Worm (Caenorhabditis elegans) whole organism, L1 larva: Measurements from ENCODE around the gene fbxa-22.
"Not testable (repeated sequence)": the region's sequence is repeated elsewhere in the genome, so short reads cannot be mapped to it uniquely, and the experiment has no call there.

Experiments used
- ama-1 ChIP-seq: fragments of 150-350 bp; optimal IDR thresholded peaks from 2 replicates; lab custom pipeline; 2014
- dpl-1 ChIP-seq, 3 experiments: fragments of 150-350 bp in 2 of 3; sonication (generic microtip) in 1 of 3; optimal IDR thresholded peaks; 2 replicates each; lab custom pipeline; 2014 to 2017; ENCODE audit warnings: missing biosample characterization in 3 of 3, missing genetic modification characterization in 3 of 3, missing genetic modification reagents in 3 of 3
- elt-3 ChIP-seq, 6 experiments: fragments of 150-350 bp in 1 of 6; sonication (generic microtip); optimal IDR thresholded peaks; 2 replicates each; lab custom pipeline; 2017 to 2018; ENCODE audit warnings: missing biosample characterization in 6 of 6, missing genetic modification characterization in 6 of 6, inconsistent platforms in 1 of 6
- lsy-2 ChIP-seq, 2 experiments: fragments of 150-350 bp; optimal IDR thresholded peaks; 2 replicates each; lab custom pipeline; 2014; ENCODE audit warnings: missing biosample characterization in 2 of 2, missing genetic modification characterization in 2 of 2
- mdl-1 ChIP-seq, 2 experiments: fragments of 150-350 bp; optimal IDR thresholded peaks; 2 replicates each; lab custom pipeline; 2014 to 2017; ENCODE audit warnings: missing biosample characterization in 2 of 2, missing genetic modification characterization in 2 of 2, inconsistent platforms in 1 of 2
- nhr-19 ChIP-seq: fragments of 200-800 bp; sonication (Bioruptor generic); conservative IDR thresholded peaks from 2 replicates; pipeline ENCODE4 v1.3.6; 2022; ENCODE audit warnings: missing genetic modification characterization, missing compliant biosample characterization
- nhr-28 ChIP-seq: fragments of 150-350 bp; optimal IDR thresholded peaks from 2 replicates; lab custom pipeline; 2014; ENCODE audit warnings: missing biosample characterization, missing genetic modification characterization
- pqm-1 ChIP-seq: sonication (generic microtip); optimal IDR thresholded peaks from 3 replicates; lab custom pipeline; 2017; ENCODE audit warnings: missing biosample characterization, missing genetic modification characterization
- snpc-4 ChIP-seq: fragments of 150-350 bp; optimal IDR thresholded peaks from 2 replicates; lab custom pipeline; 2014; ENCODE audit warnings: missing biosample characterization, missing genetic modification characterization
- swsn-7 ChIP-seq: sonication (generic microtip); optimal IDR thresholded peaks from 2 replicates; lab custom pipeline; 2016; ENCODE audit warnings: missing genetic modification characterization, missing compliant biosample characterization
- unc-62 ChIP-seq: fragments of 150-350 bp; optimal IDR thresholded peaks from 2 replicates; lab custom pipeline; 2014; ENCODE audit warnings: missing biosample characterization, missing genetic modification reagents, missing genetic modification characterization
- ztf-11 ChIP-seq, 2 experiments: sonication (generic microtip); optimal IDR thresholded peaks; 2 replicates each; lab custom pipeline; 2016 to 2017; ENCODE audit warnings: missing genetic modification characterization in 2 of 2, missing biosample characterization in 1 of 2, missing compliant biosample characterization in 1 of 2

- not testable (repeated sequence) for TF ChIP-seq ama-1; lsy-2 (tag; optimal IDR thresholded peaks at IDR 0.05; lab: Kevin White, UChicago); unc-62 (GFP tag; lab: Kevin White, UChicago); snpc-4; elt-3 (tag; optimal IDR thresholded peaks at IDR 0.05; lab: Kevin White, UChicago); nhr-28; nhr-19; pqm-1 (tag; lab: Kevin White, UChicago); mdl-1 (tag; optimal IDR thresholded peaks at IDR 0.05; lab: Kevin White, UChicago); ztf-11 (tag; optimal IDR thresholded peaks at IDR 0.05; lab: Kevin White, UChicago); swsn-7; dpl-1 (GFP tag; optimal IDR thresholded peaks at IDR 0.05; lab: Kevin White, UChicago)
Measured at ce11 chrIII:944346-944745, 5.7 kb downstream of the fbxa-22 start.
